Fruit fly (Drosophila melanogaster) whole organism, embryonic: ENCODE data around the gene CG14269.

Experiments
- Blimp-1 ChIP-seq: fragments of 200-800 bp; sonication (Bioruptor generic); optimal IDR thresholded peaks from 3 replicates; lab custom pipeline; 2018; ENCODE audit warnings: missing biosample characterization, missing genetic modification characterization, mild to moderate bottlenecking, moderate library complexity, missing genetic modification reagents
- Bteb2 ChIP-seq: fragments of 200-800 bp; sonication (Bioruptor generic); optimal IDR thresholded peaks from 2 replicates; lab custom pipeline; 2016; ENCODE audit warnings: missing biosample characterization, missing genetic modification characterization
- CG10274 ChIP-seq: fragments of 200-800 bp; sonication (Bioruptor generic); optimal IDR thresholded peaks from 3 replicates; lab custom pipeline; 2017; ENCODE audit warnings: missing biosample characterization, mild to moderate bottlenecking, missing genetic modification characterization
- CG12071 ChIP-seq: fragments of 200-800 bp; sonication (Bioruptor generic); optimal IDR thresholded peaks from 3 replicates; lab custom pipeline; 2018; ENCODE audit warnings: missing biosample characterization, mild to moderate bottlenecking, missing genetic modification characterization
- CG12769 ChIP-seq: fragments of 200-800 bp; sonication (Bioruptor generic); optimal IDR thresholded peaks from 2 replicates; lab custom pipeline; 2019; ENCODE audit warnings: missing biosample characterization, mild to moderate bottlenecking, missing genetic modification characterization, moderate library complexity
- CG17359 ChIP-seq: fragments of 200-800 bp; sonication (Bioruptor generic); optimal IDR thresholded peaks from 3 replicates; lab custom pipeline; 2018; ENCODE audit warnings: missing biosample characterization, mild to moderate bottlenecking, missing genetic modification characterization, moderate library complexity
- CG17829 ChIP-seq: fragments of 200-800 bp; optimal IDR thresholded peaks from 2 replicates; lab custom pipeline; 2019; ENCODE audit warnings: missing biosample characterization, mild to moderate bottlenecking, missing genetic modification characterization, moderate library complexity
- CG2120 ChIP-seq: fragments of 200-800 bp; sonication (Bioruptor generic); optimal IDR thresholded peaks from 3 replicates; lab custom pipeline; 2016; ENCODE audit warnings: missing biosample characterization, missing genetic modification characterization
- CG2678 ChIP-seq: fragments of 200-800 bp; sonication (Bioruptor generic); optimal IDR thresholded peaks from 3 replicates; lab custom pipeline; 2019; ENCODE audit warnings: missing biosample characterization, mild to moderate bottlenecking, missing genetic modification characterization, moderate library complexity
- CG31365 ChIP-seq: fragments of 200-800 bp; sonication (Bioruptor generic); optimal IDR thresholded peaks from 2 replicates; lab custom pipeline; 2018; ENCODE audit warnings: missing biosample characterization, mild to moderate bottlenecking, missing genetic modification characterization
- CG33213 ChIP-seq: fragments of 200-800 bp; sonication (Bioruptor generic); optimal IDR thresholded peaks from 3 replicates; lab custom pipeline; 2016; ENCODE audit warnings: missing biosample characterization, missing genetic modification characterization
- CG4328 ChIP-seq: fragments of 200-800 bp; sonication (Bioruptor generic); optimal IDR thresholded peaks from 3 replicates; lab custom pipeline; 2017; ENCODE audit warnings: missing biosample characterization, missing genetic modification reagents, missing genetic modification characterization
- CG43689 ChIP-seq: fragments of 200-800 bp; sonication (Bioruptor generic); IDR thresholded peaks from 2 replicates; pipeline ENCODE4 v1.3.6; 2022; ENCODE audit warnings: missing biosample characterization, missing genetic modification characterization
- CG5245 ChIP-seq: fragments of 200-800 bp; sonication (Bioruptor generic); optimal IDR thresholded peaks from 3 replicates; lab custom pipeline; 2016; ENCODE audit warnings: missing biosample characterization, missing genetic modification characterization
- CG7745 ChIP-seq: fragments of 200-800 bp; sonication (Bioruptor generic); optimal IDR thresholded peaks from 2 replicates; lab custom pipeline; 2018; ENCODE audit warnings: missing biosample characterization, mild to moderate bottlenecking, missing genetic modification characterization, moderate library complexity
- CG8089 ChIP-seq: fragments of 200-800 bp; sonication (Bioruptor generic); optimal IDR thresholded peaks from 3 replicates; lab custom pipeline; 2016; ENCODE audit warnings: missing biosample characterization, missing genetic modification characterization
- CG8765 ChIP-seq: fragments of 200-800 bp; sonication (Bioruptor generic); IDR thresholded peaks from 2 replicates; pipeline ENCODE4 v1.3.6; 2022; ENCODE audit warnings: missing biosample characterization, missing genetic modification characterization
- CoRest ChIP-seq: fragments of 200-800 bp; sonication (Bioruptor generic); optimal IDR thresholded peaks from 3 replicates; lab custom pipeline; 2018; ENCODE audit warnings: missing biosample characterization, mild to moderate bottlenecking, missing genetic modification characterization, moderate library complexity
- E2f2 ChIP-seq: fragments of 200-800 bp; sonication (Bioruptor generic); IDR thresholded peaks from 2 replicates; pipeline ENCODE4 v1.3.6; 2022; ENCODE audit warnings: missing biosample characterization, missing genetic modification characterization
- Med ChIP-seq: fragments of 200-800 bp; sonication (Bioruptor generic); peaks from one replicate; lab custom pipeline; 2016; ENCODE audit warnings: missing biosample characterization, missing genetic modification characterization, mild to moderate bottlenecking, inconsistent platforms, moderate library complexity
- Meics ChIP-seq: fragments of 200-800 bp; sonication (Bioruptor generic); optimal IDR thresholded peaks from 2 replicates; lab custom pipeline; 2017; ENCODE audit warnings: missing biosample characterization, mild to moderate bottlenecking, missing genetic modification characterization
- NC2α ChIP-seq: fragments of 200-800 bp; sonication (Bioruptor generic); optimal IDR thresholded peaks from 2 replicates; lab custom pipeline; 2016; ENCODE audit warnings: missing biosample characterization, missing genetic modification characterization
- Optix ChIP-seq: fragments of 200-800 bp; sonication (Bioruptor generic); IDR thresholded peaks from 3 replicates; pipeline ENCODE4 v1.3.6; 2022; ENCODE audit warnings: missing biosample characterization, missing genetic modification characterization
- Rfx ChIP-seq: fragments of 200-800 bp; sonication (Bioruptor generic); IDR thresholded peaks from 2 replicates; pipeline ENCODE4 v1.3.6; 2022; ENCODE audit warnings: missing biosample characterization, missing genetic modification characterization
- Sox102F ChIP-seq: fragments of 200-800 bp; sonication (Bioruptor generic); optimal IDR thresholded peaks from 2 replicates; lab custom pipeline; 2018; ENCODE audit warnings: missing biosample characterization, mild to moderate bottlenecking, missing genetic modification characterization, moderate library complexity
- Sry-δ ChIP-seq: fragments of 200-800 bp; sonication (Bioruptor generic); optimal IDR thresholded peaks from 2 replicates; lab custom pipeline; 2016; ENCODE audit warnings: missing biosample characterization, missing genetic modification characterization
- Ssrp ChIP-seq: fragments of 200-800 bp; sonication (Bioruptor generic); optimal IDR thresholded peaks from 2 replicates; lab custom pipeline; 2018; ENCODE audit warnings: missing biosample characterization, mild to moderate bottlenecking, missing genetic modification characterization, moderate library complexity
- ab ChIP-seq: fragments of 200-800 bp; sonication (Bioruptor generic); optimal IDR thresholded peaks from 2 replicates; lab custom pipeline; 2016; ENCODE audit warnings: missing biosample characterization, missing genetic modification characterization
- ci ChIP-seq: fragments of 200-800 bp; sonication (Bioruptor generic); IDR thresholded peaks from 3 replicates; pipeline ENCODE4 v1.3.6; 2022; ENCODE audit warnings: missing biosample characterization, missing genetic modification characterization
- crp ChIP-seq, 2 experiments: fragments of 200-800 bp; sonication (Bioruptor generic); optimal IDR thresholded peaks; 2 replicates in 1 of 2; 3 replicates in 1 of 2; lab custom pipeline; 2017; ENCODE audit warnings: missing biosample characterization in 2 of 2, missing genetic modification characterization in 2 of 2, mild to moderate bottlenecking in 1 of 2, moderate library complexity in 1 of 2
- dan ChIP-seq: fragments of 200-800 bp; sonication (Bioruptor generic); IDR thresholded peaks from 2 replicates; pipeline ENCODE4 v1.3.6; 2022; ENCODE audit warnings: missing biosample characterization, missing genetic modification characterization
- dati ChIP-seq: fragments of 200-800 bp; sonication (Bioruptor generic); IDR thresholded peaks from 2 replicates; pipeline ENCODE4 v1.3.6; 2022; ENCODE audit warnings: missing biosample characterization, missing genetic modification characterization
- dimm ChIP-seq: fragments of 200-800 bp; sonication (Bioruptor generic); IDR thresholded peaks from 2 replicates; pipeline ENCODE4 v1.3.6; 2022; ENCODE audit warnings: missing biosample characterization, missing genetic modification characterization
- ems ChIP-seq: fragments of 200-800 bp; sonication (Bioruptor generic); optimal IDR thresholded peaks from 3 replicates; lab custom pipeline; 2016; ENCODE audit warnings: missing biosample characterization, missing genetic modification characterization
- exex ChIP-seq: fragments of 200-800 bp; sonication (Bioruptor generic); optimal IDR thresholded peaks from 4 replicates; lab custom pipeline; 2018; ENCODE audit warnings: missing biosample characterization, mild to moderate bottlenecking, missing genetic modification characterization, moderate library complexity
- gro ChIP-seq: fragments of 200-800 bp; sonication (Bioruptor generic); optimal IDR thresholded peaks from 2 replicates; lab custom pipeline; 2016; ENCODE audit warnings: missing biosample characterization, missing genetic modification characterization
- lab ChIP-seq: fragments of 200-800 bp; sonication (Bioruptor generic); optimal IDR thresholded peaks from 3 replicates; lab custom pipeline; 2017; ENCODE audit warnings: missing biosample characterization, missing genetic modification characterization, mild to moderate bottlenecking, moderate library complexity, missing genetic modification reagents
- lilli ChIP-seq: fragments of 200-800 bp; sonication (Bioruptor generic); optimal IDR thresholded peaks from 3 replicates; lab custom pipeline; 2016; ENCODE audit warnings: missing biosample characterization, missing genetic modification characterization
- mam ChIP-seq: fragments of 200-800 bp; sonication (Bioruptor generic); optimal IDR thresholded peaks from 3 replicates; lab custom pipeline; 2016; ENCODE audit warnings: missing biosample characterization, missing genetic modification characterization
- odd ChIP-seq: fragments of 200-800 bp; sonication (Bioruptor generic); optimal IDR thresholded peaks from 2 replicates; lab custom pipeline; 2017; ENCODE audit warnings: missing biosample characterization, mild to moderate bottlenecking, missing genetic modification characterization
- otp ChIP-seq: fragments of 200-800 bp; sonication (Bioruptor generic); IDR thresholded peaks from 3 replicates; pipeline ENCODE4, ENCODE4 v1.3.6; 2022; ENCODE audit warnings: missing biosample characterization, missing genetic modification characterization
- peb ChIP-seq: fragments of 200-800 bp; sonication (Bioruptor generic); IDR thresholded peaks from 2 replicates; pipeline ENCODE4 v1.3.6; 2022; ENCODE audit warnings: missing biosample characterization, missing genetic modification characterization
- pita ChIP-seq: fragments of 200-800 bp; sonication (Bioruptor generic); optimal IDR thresholded peaks from 2 replicates; lab custom pipeline; 2017; ENCODE audit warnings: missing biosample characterization, mild to moderate bottlenecking, missing genetic modification characterization
- pzg ChIP-seq: fragments of 200-800 bp; sonication (Bioruptor generic); optimal IDR thresholded peaks from 3 replicates; lab custom pipeline; 2018; ENCODE audit warnings: missing biosample characterization, mild to moderate bottlenecking, missing genetic modification characterization, moderate library complexity
- ranshi ChIP-seq: fragments of 200-800 bp; sonication (Bioruptor generic); IDR thresholded peaks from 2 replicates; pipeline ENCODE4 v1.3.6; 2022; ENCODE audit warnings: missing biosample characterization, missing genetic modification characterization
- salm ChIP-seq: fragments of 200-800 bp; sonication (Bioruptor generic); optimal IDR thresholded peaks from 2 replicates; lab custom pipeline; 2018; ENCODE audit warnings: missing biosample characterization, mild to moderate bottlenecking, missing genetic modification characterization
- schlank ChIP-seq: fragments of 200-800 bp; sonication (Bioruptor generic); optimal IDR thresholded peaks from 2 replicates; lab custom pipeline; 2018; ENCODE audit warnings: missing biosample characterization, mild to moderate bottlenecking, missing genetic modification characterization
- seq ChIP-seq: fragments of 200-800 bp; sonication (Bioruptor generic); IDR thresholded peaks from 2 replicates; pipeline ENCODE4 v1.3.6; 2022; ENCODE audit warnings: missing biosample characterization, missing genetic modification characterization
- sima ChIP-seq: fragments of 200-800 bp; sonication (Bioruptor generic); optimal IDR thresholded peaks from 2 replicates; lab custom pipeline; 2016; ENCODE audit warnings: missing biosample characterization, missing genetic modification characterization
- sob ChIP-seq: fragments of 200-800 bp; sonication (Bioruptor generic); IDR thresholded peaks from 2 replicates; pipeline ENCODE4 v1.3.6; 2022; ENCODE audit warnings: missing biosample characterization, missing genetic modification characterization
- stc ChIP-seq: fragments of 200-800 bp; sonication (Bioruptor generic); IDR thresholded peaks from 2 replicates; pipeline ENCODE4 v1.3.6; 2022; ENCODE audit warnings: missing biosample characterization, missing genetic modification characterization
- zfh1 ChIP-seq: fragments of 200-800 bp; sonication (Bioruptor generic); IDR thresholded peaks from 3 replicates; pipeline ENCODE4 v1.3.6; 2022; ENCODE audit warnings: missing biosample characterization, missing genetic modification characterization

Gene CG14269

DNA sequence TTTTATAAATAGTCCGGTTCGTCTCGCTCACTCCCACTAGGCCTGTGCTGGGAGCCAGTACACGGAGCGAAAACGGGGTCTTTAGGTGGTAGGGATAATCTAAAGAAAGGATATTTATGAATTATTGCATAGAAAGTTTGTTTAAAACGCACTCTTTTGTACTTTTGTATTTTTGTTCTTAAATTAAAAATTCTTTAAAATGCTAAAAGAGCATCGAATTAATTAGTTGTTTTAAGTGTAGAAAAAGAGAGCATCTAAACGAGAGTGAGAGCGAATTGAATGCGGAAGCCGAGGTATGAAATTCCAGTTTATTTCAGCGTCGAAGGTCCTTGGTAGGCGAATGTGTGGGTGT, 8.0 kb downstream of the CG14269 start (continued):
- TF ChIP-seq Meics (GFP tag; lab: Kevin White, UChicago), result no peak
- peak; percentile 68 for TF ChIP-seq salm (tag; lab: Kevin White, UChicago)
- no peak for TF ChIP-seq exex (tag; lab: Kevin White, UChicago)
- peak; percentile 55; the same call in 1 of the 2 replicates for TF ChIP-seq E2f2
- peak; percentile 78; the same call in 2 of the 3 replicates for TF ChIP-seq otp (GFP tag; lab: Robert Waterston, UW)
- peak; percentile 86 for TF ChIP-seq Sox102F (GFP tag; lab: Kevin White, UChicago)
- TF ChIP-seq sima (GFP tag; lab: Kevin White, UChicago), result no peak
- TF ChIP-seq CG4328 (GFP tag; lab: Kevin White, UChicago), result no peak
- TF ChIP-seq CG33213 (GFP tag; lab: Kevin White, UChicago), result peak; percentile 33
- peak; percentile 84 for TF ChIP-seq CoRest (tag; lab: Kevin White, UChicago)
- TF ChIP-seq peb (GFP tag; lab: Robert Waterston, UW), result peak; percentile 56; the same call in 1 of the 2 replicates
- peak; percentile 60 for TF ChIP-seq Bteb2 (GFP tag; lab: Kevin White, UChicago)
- TF ChIP-seq Blimp-1 (GFP tag; lab: Kevin White, UChicago), result peak; percentile 78
- peak; percentile 68 for TF ChIP-seq CG8089
- no peak for TF ChIP-seq CG43689 (GFP tag; lab: Robert Waterston, UW)
- TF ChIP-seq Med (GFP tag; lab: Kevin White, UChicago), result peak; percentile 94
- TF ChIP-seq odd (GFP tag; lab: Kevin White, UChicago), result no peak
- TF ChIP-seq zfh1, result peak; percentile 86
- TF ChIP-seq gro, result peak; percentile 53
- TF ChIP-seq lilli (GFP tag; lab: Kevin White, UChicago), result peak; percentile 83
- peak; percentile 74 for TF ChIP-seq CG7745 (tag; lab: Kevin White, UChicago)
- TF ChIP-seq ab (GFP tag; lab: Kevin White, UChicago), result peak; percentile 39
- TF ChIP-seq CG31365, result no peak
- TF ChIP-seq ci, result peak; percentile 87
- TF ChIP-seq mam, result peak; percentile 61
- no peak for TF ChIP-seq CG10274 (GFP tag; lab: Kevin White, UChicago)
- TF ChIP-seq ranshi, result peak; percentile 60
- TF ChIP-seq schlank (tag; lab: Kevin White, UChicago), result peak; percentile 8
- TF ChIP-seq CG8765, result peak; percentile 80
- TF ChIP-seq dan, result peak; percentile 88
- TF ChIP-seq CG5245 (GFP tag; lab: Kevin White, UChicago), result peak; percentile 41
- no peak for TF ChIP-seq pita
- TF ChIP-seq CG17359 (tag; lab: Kevin White, UChicago), result peak; percentile 18
- peak; percentile 55; the same call in 1 of the 2 replicates for TF ChIP-seq sob
- peak; percentile 56; the same call in 1 of the 2 replicates for TF ChIP-seq stc (GFP tag; lab: Robert Waterston, UW)
- peak; percentile 73 for TF ChIP-seq NC2α
- peak; percentile 86 for TF ChIP-seq Ssrp (tag; lab: Kevin White, UChicago)
- TF ChIP-seq seq, result peak; percentile 42
- no peak for TF ChIP-seq dimm
- TF ChIP-seq crp (GFP tag; optimal IDR thresholded peaks at IDR 0.05; lab: Kevin White, UChicago), result peak in 1 of 2 experiments; percentile 27
- TF ChIP-seq CG12071 (GFP tag; lab: Kevin White, UChicago), result no peak
- TF ChIP-seq Optix (GFP tag; lab: Robert Waterston, UW), result peak; percentile 64
- TF ChIP-seq CG2120 (GFP tag; lab: Kevin White, UChicago), result peak; percentile 66
- peak; percentile 43 for TF ChIP-seq ems
- peak; percentile 91 for TF ChIP-seq CG17829
- TF ChIP-seq Rfx (GFP tag; lab: Robert Waterston, UW), result peak; percentile 32; the same call in 1 of the 2 replicates
- TF ChIP-seq CG12769, result peak; percentile 38
- TF ChIP-seq dati, result no peak
- no peak for TF ChIP-seq pzg (GFP tag; lab: Kevin White, UChicago)
- peak; percentile 38 for TF ChIP-seq lab (GFP tag; lab: Kevin White, UChicago)
- peak; percentile 16 for TF ChIP-seq Sry-δ (GFP tag; lab: Kevin White, UChicago)
- TF ChIP-seq CG2678, result peak; percentile 46
